Fruit fly (Drosophila melanogaster): ENCODE results near the gene CG10907.

DNA sequence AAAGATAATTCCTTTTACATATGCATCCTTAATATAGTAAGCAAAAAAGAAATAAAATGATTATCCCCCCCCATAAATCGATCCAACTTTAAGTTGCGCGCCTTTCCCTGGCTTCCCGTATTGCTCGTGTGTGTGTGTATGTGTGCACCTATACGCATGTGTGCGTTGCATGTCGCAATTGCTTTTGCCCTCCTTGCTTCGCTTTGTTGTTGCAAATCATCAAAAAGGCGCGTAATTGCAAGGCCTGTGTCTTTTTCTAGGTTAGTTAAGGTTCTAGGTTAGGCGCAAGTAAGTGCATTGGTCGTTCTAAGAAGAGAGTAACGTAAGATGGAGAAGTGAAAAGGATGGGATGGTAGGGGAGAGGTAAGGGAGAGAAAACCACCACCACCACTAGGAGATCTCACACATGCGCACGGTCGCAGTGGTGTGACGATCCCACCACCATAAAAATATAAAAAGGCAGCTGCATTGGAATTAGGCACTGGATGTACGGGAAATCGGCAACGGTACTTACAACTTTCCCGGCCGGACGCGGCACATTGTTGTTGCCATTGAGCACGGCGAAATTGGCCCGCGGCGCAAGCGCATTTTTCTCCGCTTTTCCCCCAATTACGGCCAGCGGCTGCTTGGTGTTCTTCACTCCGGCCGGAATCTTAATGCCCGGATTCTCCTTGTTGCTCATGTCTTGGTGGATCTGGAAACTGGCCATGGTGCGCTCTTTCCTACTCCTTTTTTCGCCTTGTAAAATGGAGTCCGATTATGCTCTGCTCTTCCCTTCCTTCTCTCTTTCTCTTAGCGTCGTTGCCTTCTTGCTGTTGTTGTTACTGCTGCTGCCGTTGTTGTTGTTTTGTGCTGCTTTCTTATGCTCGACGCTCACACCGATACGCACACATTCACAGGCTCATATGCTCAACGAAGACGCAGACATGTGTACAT, 39.3 kb downstream of the CG10907 start:
- TF ChIP-seq CG6854 (GFP tag; optimal IDR thresholded peaks at IDR 0.05) (no peak), lz (GFP tag; optimal IDR thresholded peaks at IDR 0.05) (no peak), CG10631 (GFP tag; optimal IDR thresholded peaks at IDR 0.05) (no peak), dac (GFP tag; optimal IDR thresholded peaks at IDR 0.05) (no peak), fd59A (GFP tag; optimal IDR thresholded peaks at IDR 0.05) (no peak)
